Fruit fly (Drosophila melanogaster) whole organism, embryonic: ENCODE results near the gene CG9928.

ENCODE experiments used
- Atf6 ChIP-seq: fragments of 200-800 bp; sonication (Bioruptor generic); IDR thresholded peaks from 2 replicates; pipeline ENCODE4 v1.3.6; 2022; ENCODE audit warnings: missing biosample characterization, missing genetic modification characterization
- CG3163 ChIP-seq: fragments of 200-800 bp; sonication (Bioruptor generic); optimal IDR thresholded peaks from 3 replicates; lab custom pipeline; 2016; ENCODE audit warnings: missing biosample characterization, missing genetic modification characterization
- Hr39 ChIP-seq: fragments of >200 bp; optimal IDR thresholded peaks from 2 replicates; lab custom pipeline; 2017
- Sry-β ChIP-seq: fragments of 200-800 bp; sonication (Bioruptor generic); optimal IDR thresholded peaks from 2 replicates; lab custom pipeline; 2018; ENCODE audit warnings: missing biosample characterization, mild to moderate bottlenecking, missing genetic modification characterization, moderate library complexity
- fd96Cb ChIP-seq: fragments of 200-800 bp; sonication (Bioruptor generic); optimal IDR thresholded peaks from 2 replicates; lab custom pipeline; 2018; ENCODE audit warnings: missing biosample characterization, mild to moderate bottlenecking, missing genetic modification characterization, moderate library complexity
- knrl ChIP-seq: fragments of 200-800 bp; sonication (Bioruptor generic); IDR thresholded peaks from 3 replicates; pipeline ENCODE4 v1.3.6; 2022; ENCODE audit warnings: missing biosample characterization, missing genetic modification characterization; ENCODE audit not compliant: partially characterized antibody
- lbe ChIP-seq: fragments of 200-800 bp; sonication (Bioruptor generic); optimal IDR thresholded peaks from 2 replicates; lab custom pipeline; 2016; ENCODE audit warnings: missing biosample characterization, mild to moderate bottlenecking, missing genetic modification characterization
- sug ChIP-seq: fragments of 200-800 bp; optimal IDR thresholded peaks from 2 replicates; lab custom pipeline; 2019; ENCODE audit warnings: missing biosample characterization, mild to moderate bottlenecking, missing genetic modification characterization, moderate library complexity
- unpg ChIP-seq: fragments of 200-800 bp; sonication (Bioruptor generic); optimal IDR thresholded peaks from 3 replicates; lab custom pipeline; 2018; ENCODE audit warnings: missing biosample characterization, mild to moderate bottlenecking, missing genetic modification characterization, moderate library complexity

DNA sequence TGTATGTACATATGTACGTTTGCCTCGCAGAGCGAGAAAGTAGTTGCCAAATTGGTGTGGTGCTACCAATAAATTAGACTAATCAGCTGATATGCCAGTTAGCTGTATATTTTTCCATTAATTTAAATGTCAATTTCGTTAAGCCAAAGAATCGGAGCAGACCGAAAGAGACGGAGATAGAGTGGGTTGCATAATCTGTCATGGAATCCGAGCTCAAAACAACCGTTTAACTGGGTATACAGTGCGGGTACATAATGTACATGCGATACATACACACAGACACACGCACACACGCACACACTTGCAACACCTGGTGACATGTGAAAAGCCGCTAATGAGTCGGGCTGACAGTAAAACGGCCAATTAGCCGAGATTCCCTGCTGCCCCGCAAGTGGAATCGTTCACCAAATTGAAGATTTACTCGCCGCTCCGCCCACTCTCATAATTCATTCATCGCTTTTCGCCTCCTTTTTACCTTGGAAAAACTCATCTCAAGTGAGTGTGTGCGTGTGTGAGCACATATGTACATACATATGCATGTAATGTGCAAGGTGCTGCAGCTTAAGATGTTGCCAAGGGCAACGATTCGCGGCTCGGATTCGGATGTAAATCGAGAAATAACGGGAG is 48.5 kb upstream of the CG9928 start:
- TF ChIP-seq sug (tag; lab: Kevin White, UChicago) = no peak
- TF ChIP-seq CG3163 = no peak
- no peak for TF ChIP-seq Atf6 (GFP tag; lab: Robert Waterston, UW)
- no peak for TF ChIP-seq knrl (GFP tag; lab: Robert Waterston, UW)
- no peak for TF ChIP-seq Hr39 (lab: Kevin White, UChicago)
- TF ChIP-seq fd96Cb = no peak
- no peak for TF ChIP-seq lbe
- no peak for TF ChIP-seq Sry-β (GFP tag; lab: Kevin White, UChicago)
- TF ChIP-seq unpg (GFP tag; lab: Kevin White, UChicago) = no peak
